Worm (Caenorhabditis elegans) whole organism, L2 larva: ENCODE measurements around the gene M110.10.

Experiments
- F13H6.1 ChIP-seq: sonication (generic microtip); optimal IDR thresholded peaks from 2 replicates; lab custom pipeline; 2016; ENCODE audit warnings: missing genetic modification characterization, missing compliant biosample characterization
- ZK546.5 ChIP-seq: sonication (generic microtip); optimal IDR thresholded peaks from 2 replicates; lab custom pipeline; 2017; ENCODE audit warnings: missing biosample characterization, missing genetic modification characterization
- alr-1 ChIP-seq: fragments of 150-350 bp; optimal IDR thresholded peaks from 2 replicates; lab custom pipeline; 2014; ENCODE audit warnings: missing biosample characterization, missing genetic modification characterization
- aly-2 ChIP-seq: fragments of 150-350 bp; optimal IDR thresholded peaks from 2 replicates; lab custom pipeline; 2014; ENCODE audit warnings: missing biosample characterization, missing genetic modification characterization
- ama-1 ChIP-seq: fragments of 150-350 bp; optimal IDR thresholded peaks from 2 replicates; lab custom pipeline; 2018; ENCODE audit warnings: inconsistent platforms
- blmp-1 ChIP-seq: sonication (generic microtip); optimal IDR thresholded peaks from 2 replicates; lab custom pipeline; 2017; ENCODE audit warnings: missing genetic modification characterization, mild to moderate bottlenecking, missing compliant biosample characterization, antibody characterized with exemption, moderate library complexity; ENCODE audit not compliant: insufficient read depth
- ceh-16 ChIP-seq: fragments of 150-350 bp; optimal IDR thresholded peaks from 2 replicates; lab custom pipeline; 2014; ENCODE audit warnings: missing biosample characterization, missing genetic modification characterization
- crh-2 ChIP-seq: sonication (generic microtip); optimal IDR thresholded peaks from 2 replicates; lab custom pipeline; 2017; ENCODE audit warnings: missing biosample characterization, missing genetic modification characterization
- dmd-4 ChIP-seq: sonication (generic microtip); optimal IDR thresholded peaks from 2 replicates; lab custom pipeline; 2017; ENCODE audit warnings: missing biosample characterization, missing genetic modification characterization
- egl-27 ChIP-seq: sonication (generic microtip); optimal IDR thresholded peaks from 3 replicates; lab custom pipeline; 2017; ENCODE audit warnings: missing biosample characterization, missing genetic modification reagents, missing genetic modification characterization
- elt-1 ChIP-seq: fragments of 150-350 bp; optimal IDR thresholded peaks from 2 replicates; lab custom pipeline; 2014; ENCODE audit warnings: missing biosample characterization, missing genetic modification characterization
- elt-3 ChIP-seq: sonication (generic microtip); optimal IDR thresholded peaks from 2 replicates; lab custom pipeline; 2017; ENCODE audit warnings: missing biosample characterization, missing genetic modification characterization
- fos-1 ChIP-seq: fragments of 150-350 bp; optimal IDR thresholded peaks from 2 replicates; lab custom pipeline; 2014; ENCODE audit warnings: missing biosample characterization, missing genetic modification characterization
- gmeb-1 ChIP-seq: fragments of 150-350 bp; optimal IDR thresholded peaks from 2 replicates; lab custom pipeline; 2014; ENCODE audit warnings: missing biosample characterization, missing genetic modification characterization
- lin-11 ChIP-seq: fragments of 150-350 bp; sonication (generic microtip); optimal IDR thresholded peaks from 2 replicates; lab custom pipeline; 2014; ENCODE audit warnings: missing biosample characterization, missing genetic modification characterization, inconsistent platforms, mixed read lengths
- lin-13 ChIP-seq: fragments of 150-350 bp; optimal IDR thresholded peaks from 2 replicates; lab custom pipeline; 2014; ENCODE audit warnings: missing biosample characterization, missing genetic modification reagents, missing genetic modification characterization
- lin-39 ChIP-seq: fragments of 150-350 bp; optimal IDR thresholded peaks from 2 replicates; lab custom pipeline; 2014; ENCODE audit warnings: missing biosample characterization, missing genetic modification reagents, missing genetic modification characterization
- lsy-2 ChIP-seq, 2 experiments: fragments of 150-350 bp in 1 of 2; sonication (generic microtip) in 1 of 2; optimal IDR thresholded peaks; 2 replicates each; lab custom pipeline; 2014 to 2017; ENCODE audit warnings: missing biosample characterization in 2 of 2, missing genetic modification characterization in 2 of 2
- mdl-1 ChIP-seq, 2 experiments: fragments of 150-350 bp in 1 of 2; sonication (generic microtip) in 1 of 2; optimal IDR thresholded peaks; 2 replicates each; lab custom pipeline; 2017; ENCODE audit warnings: missing biosample characterization in 2 of 2, missing genetic modification characterization in 2 of 2
- nhr-11 ChIP-seq: fragments of 150-350 bp; optimal IDR thresholded peaks from 2 replicates; lab custom pipeline; 2014; ENCODE audit warnings: missing biosample characterization, missing genetic modification characterization
- nhr-12 ChIP-seq: fragments of 150-350 bp; optimal IDR thresholded peaks from 2 replicates; lab custom pipeline; 2014; ENCODE audit warnings: missing biosample characterization, missing genetic modification characterization
- nhr-21 ChIP-seq: fragments of 150-350 bp; optimal IDR thresholded peaks from 2 replicates; lab custom pipeline; 2014; ENCODE audit warnings: missing biosample characterization, missing genetic modification characterization
- nhr-25 ChIP-seq: fragments of 150-350 bp; sonication (generic microtip); optimal IDR thresholded peaks from 3 replicates; lab custom pipeline; 2014; ENCODE audit warnings: missing biosample characterization, missing genetic modification characterization
- nhr-6 ChIP-seq: fragments of 150-350 bp; optimal IDR thresholded peaks from 2 replicates; lab custom pipeline; 2014; ENCODE audit warnings: missing biosample characterization, missing genetic modification characterization
- nhr-77 ChIP-seq: fragments of 150-350 bp; optimal IDR thresholded peaks from 2 replicates; lab custom pipeline; 2014; ENCODE audit warnings: missing biosample characterization, missing genetic modification characterization
- peb-1 ChIP-seq: fragments of 150-350 bp; optimal IDR thresholded peaks from 2 replicates; lab custom pipeline; 2014; ENCODE audit warnings: missing biosample characterization, missing genetic modification characterization
- sem-4 ChIP-seq: fragments of 150-350 bp; optimal IDR thresholded peaks from 2 replicates; lab custom pipeline; 2014; ENCODE audit warnings: missing biosample characterization, missing genetic modification reagents, missing genetic modification characterization
- skn-1 ChIP-seq: sonication (generic microtip); optimal IDR thresholded peaks from 2 replicates; lab custom pipeline; 2017; ENCODE audit warnings: missing biosample characterization, missing genetic modification characterization
- sma-9 ChIP-seq, 2 experiments: fragments of 150-350 bp in 1 of 2; sonication (generic microtip) in 1 of 2; optimal IDR thresholded peaks; 2 replicates each; lab custom pipeline; 2014 to 2016; ENCODE audit warnings: missing genetic modification characterization in 2 of 2, mild to moderate bottlenecking in 1 of 2, missing biosample characterization in 1 of 2, missing compliant biosample characterization in 1 of 2, missing genetic modification reagents in 1 of 2, moderate library complexity in 1 of 2
- snpc-4 ChIP-seq: fragments of 150-350 bp; optimal IDR thresholded peaks from 2 replicates; lab custom pipeline; 2014; ENCODE audit warnings: missing biosample characterization, missing genetic modification characterization
- unc-39 ChIP-seq: fragments of 150-350 bp; optimal IDR thresholded peaks from 2 replicates; lab custom pipeline; 2014; ENCODE audit warnings: missing biosample characterization, missing genetic modification characterization
- unc-55 ChIP-seq: fragments of 150-350 bp; sonication (generic microtip); optimal IDR thresholded peaks from 3 replicates; lab custom pipeline; 2014; ENCODE audit warnings: missing biosample characterization, missing genetic modification reagents, missing genetic modification characterization
- unc-62 ChIP-seq: fragments of 150-350 bp; optimal IDR thresholded peaks from 2 replicates; lab custom pipeline; 2014; ENCODE audit warnings: missing biosample characterization, missing genetic modification reagents, missing genetic modification characterization
- zag-1 ChIP-seq: fragments of 150-350 bp; optimal IDR thresholded peaks from 2 replicates; lab custom pipeline; 2014; ENCODE audit warnings: missing biosample characterization, missing genetic modification characterization
- ztf-1 ChIP-seq: fragments of 200-800 bp; sonication (Bioruptor generic); conservative IDR thresholded peaks from 2 replicates; pipeline ENCODE4 v1.3.6; 2022; ENCODE audit warnings: missing genetic modification characterization, missing compliant biosample characterization
- ztf-11 ChIP-seq: sonication (generic microtip); optimal IDR thresholded peaks from 2 replicates; lab custom pipeline; 2017; ENCODE audit warnings: missing biosample characterization, missing genetic modification characterization
- ztf-4 ChIP-seq: fragments of 150-350 bp; optimal IDR thresholded peaks from 2 replicates; lab custom pipeline; 2014; ENCODE audit warnings: missing biosample characterization, missing genetic modification characterization

M110.10 gene

DNA sequence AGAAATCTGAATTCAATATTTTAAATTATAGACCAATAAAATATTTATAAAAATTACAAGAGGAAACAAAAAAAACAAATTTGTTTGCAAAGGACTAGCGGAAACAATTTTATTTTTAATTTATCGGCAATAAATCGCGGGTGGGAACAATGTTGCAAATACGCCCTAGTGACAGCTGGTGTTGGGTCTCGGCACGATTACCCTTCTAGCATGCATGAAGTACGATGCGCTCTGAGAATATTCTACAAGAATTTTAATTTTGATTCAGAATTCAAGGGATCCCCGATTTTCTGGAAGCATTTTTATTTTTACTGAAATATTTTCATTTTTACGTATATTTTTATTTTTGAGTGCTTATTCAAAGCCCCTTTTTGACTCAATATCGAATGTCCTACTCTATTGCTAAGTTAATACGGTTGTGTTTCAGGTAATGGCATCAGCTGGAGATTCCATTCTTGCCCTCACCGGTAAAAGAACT lies 29.2 kb downstream of the M110.10 start, which contains the start of the genes mig-5 and cct-1 (continued):
- TF ChIP-seq blmp-1 (tag; lab: Kevin White, UChicago) = peak; percentile 75
- TF ChIP-seq dmd-4 (tag; lab: Kevin White, UChicago) = peak; percentile 41
- TF ChIP-seq fos-1 = peak; percentile 90
- peak; percentile 94 for TF ChIP-seq zag-1 (tag; lab: Kevin White, UChicago)
- TF ChIP-seq ztf-1 (GFP tag; lab: Robert Waterston, UW) = no peak
- TF ChIP-seq unc-39 (tag; lab: Kevin White, UChicago) = no peak
- TF ChIP-seq peb-1 = no peak
- peak; percentile 96 for TF ChIP-seq F13H6.1
- TF ChIP-seq ceh-16 (tag; lab: Kevin White, UChicago) = peak; percentile 92
- TF ChIP-seq skn-1 = peak; percentile 63
- peak; percentile 99 to 100 for TF ChIP-seq lsy-2 (tag; optimal IDR thresholded peaks at IDR 0.05; lab: Kevin White, UChicago)
- peak; percentile 41 for TF ChIP-seq ama-1 (lab: Kevin White, UChicago)

ce11 chrII:8181437-8181836 lies 32.8 kb downstream of the M110.10 start, which contains the start of gene dylt-3:
dylt-3 (plus strand) TSS chrII:8181737.
- TF ChIP-seq nhr-21 (tag; lab: Kevin White, UChicago) (no peak), gmeb-1 (tag; lab: Kevin White, UChicago) (no peak), unc-39 (tag; lab: Kevin White, UChicago) (no peak), snpc-4 (tag; lab: Kevin White, UChicago) (no peak), elt-3 (tag; lab: Kevin White, UChicago) (no peak), lin-13 (GFP tag; lab: Kevin White, UChicago) (no peak), alr-1 (tag; lab: Kevin White, UChicago) (no peak), F13H6.1 (no peak), lin-11 (tag; lab: Kevin White, UChicago) (no peak), crh-2 (tag; lab: Kevin White, UChicago) (no peak), ZK546.5 (tag; lab: Kevin White, UChicago) (no peak), elt-1 (tag; lab: Kevin White, UChicago) (no peak), sem-4 (tag; lab: Kevin White, UChicago) (no peak), ztf-11 (no peak), nhr-77 (no peak), egl-27 (no peak), unc-55 (GFP tag; lab: Kevin White, UChicago) (no peak), skn-1 (no peak), ztf-4 (tag; lab: Kevin White, UChicago) (no peak), nhr-6 (tag; lab: Kevin White, UChicago) (no peak)

ce11 chrII:8180281-8180680 lies 34.0 kb downstream of the M110.10 start, which contains the start of gene T05C12.4:
T05C12.4 (minus strand) TSS chrII:8180381.
- TF ChIP-seq nhr-6 (tag; lab: Kevin White, UChicago) = no peak
- TF ChIP-seq unc-62 (GFP tag; lab: Kevin White, UChicago) = no peak

DNA sequence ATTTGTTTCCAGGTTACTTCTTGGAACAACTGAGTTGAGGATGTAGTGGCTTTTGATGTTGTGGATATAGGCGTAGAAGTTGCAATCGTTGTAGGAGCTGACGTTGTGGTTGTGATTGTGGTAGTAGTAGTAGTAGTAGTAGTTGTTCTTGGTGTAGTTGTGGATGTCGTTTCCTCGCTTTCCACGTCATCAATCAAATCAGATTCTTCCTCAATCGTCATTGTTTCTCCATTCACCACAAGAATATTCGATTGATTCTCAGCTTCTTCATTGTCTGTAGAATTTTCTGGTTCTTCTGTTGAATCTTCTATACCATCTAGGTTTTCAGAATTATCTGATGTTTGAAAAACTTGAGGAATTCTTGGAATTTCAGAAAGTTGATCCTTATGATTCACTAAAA lies 35.7 kb downstream of the M110.10 start:
- no peak for TF ChIP-seq blmp-1 (tag; lab: Kevin White, UChicago)
- no peak for TF ChIP-seq nhr-11 (tag; lab: Kevin White, UChicago)
- TF ChIP-seq ZK546.5 (tag; lab: Kevin White, UChicago) = no peak
- TF ChIP-seq lin-11 (tag; lab: Kevin White, UChicago) = no peak
- TF ChIP-seq F13H6.1 = no peak
- no peak for TF ChIP-seq mdl-1 (tag; optimal IDR thresholded peaks at IDR 0.05; lab: Kevin White, UChicago)
- TF ChIP-seq aly-2 (tag; lab: Kevin White, UChicago) = no peak
- no peak for TF ChIP-seq lsy-2 (tag; optimal IDR thresholded peaks at IDR 0.05; lab: Kevin White, UChicago)
- no peak for TF ChIP-seq ztf-4 (tag; lab: Kevin White, UChicago)
- no peak for TF ChIP-seq nhr-12 (tag; lab: Kevin White, UChicago)
- TF ChIP-seq sma-9 (GFP tag; optimal IDR thresholded peaks at IDR 0.05; lab: Kevin White, UChicago) = no peak
- TF ChIP-seq sma-9 (tag; optimal IDR thresholded peaks at IDR 0.05; lab: Kevin White, UChicago) = no peak
- TF ChIP-seq alr-1 (tag; lab: Kevin White, UChicago) = no peak
- no peak for TF ChIP-seq nhr-25
- TF ChIP-seq lin-39 = no peak
- TF ChIP-seq fos-1 = no peak
